Worm (Caenorhabditis elegans): ENCODE measurements around the gene Y62E10A.13.

ce11 chrIV:13412845-13413383, 14.1 kb upstream of the Y62E10A.13 start, which contains the start of gene gcl-1:
- TF ChIP-seq ama-1 (optimal IDR thresholded peaks at IDR 0.05) (no peak), aly-2 (tag; optimal IDR thresholded peaks at IDR 0.05) (no peak), nhr-11 (tag; optimal IDR thresholded peaks at IDR 0.05) (no peak), lin-13 (GFP tag; optimal IDR thresholded peaks at IDR 0.05) (no peak), lsy-2 (tag; optimal IDR thresholded peaks at IDR 0.05) (no peak), mdl-1 (tag; optimal IDR thresholded peaks at IDR 0.05) (no peak), blmp-1 (tag; optimal IDR thresholded peaks at IDR 0.05; ENCODE audit: insufficient read depth) (no peak)

Data from whole organism, L2 larva.